Worm (Caenorhabditis elegans) whole organism, L3 larva: ENCODE measurements around the gene ZK418.2.

Experiments used
- R02D3.7 ChIP-seq: fragments of 150-350 bp; optimal IDR thresholded peaks from 2 replicates; lab custom pipeline; 2014; ENCODE audit warnings: missing biosample characterization, missing genetic modification characterization
- aly-2 ChIP-seq: fragments of 150-350 bp; optimal IDR thresholded peaks from 2 replicates; lab custom pipeline; 2014; ENCODE audit warnings: missing biosample characterization, missing genetic modification characterization
- ama-1 ChIP-seq: fragments of 150-350 bp; optimal IDR thresholded peaks from 2 replicates; lab custom pipeline; 2018
- egl-27 ChIP-seq: sonication (generic microtip); optimal IDR thresholded peaks from 4 replicates; lab custom pipeline; 2017; ENCODE audit warnings: missing biosample characterization, missing genetic modification reagents, missing genetic modification characterization
- egl-5 ChIP-seq: fragments of 150-350 bp; optimal IDR thresholded peaks from 2 replicates; lab custom pipeline; 2017; ENCODE audit warnings: missing biosample characterization, missing genetic modification reagents, missing genetic modification characterization, inconsistent platforms
- elt-2 ChIP-seq: sonication (generic microtip); optimal IDR thresholded peaks from 2 replicates; lab custom pipeline; 2016; ENCODE audit warnings: missing genetic modification reagents, mild to moderate bottlenecking, missing genetic modification characterization, missing compliant biosample characterization
- elt-3 ChIP-seq, 3 experiments: fragments of 150-350 bp in 1 of 3; sonication (generic microtip) in 2 of 3; optimal IDR thresholded peaks; 2 replicates in 2 of 3; 4 replicates in 1 of 3; lab custom pipeline; 2014 to 2017; ENCODE audit warnings: missing biosample characterization in 3 of 3, missing genetic modification characterization in 3 of 3
- fkh-10 ChIP-seq: sonication (generic microtip); optimal IDR thresholded peaks from 2 replicates; lab custom pipeline; 2017; ENCODE audit warnings: missing biosample characterization, missing genetic modification reagents, missing genetic modification characterization
- lin-39 ChIP-seq: fragments of 150-350 bp; optimal IDR thresholded peaks from 2 replicates; lab custom pipeline; 2018; ENCODE audit warnings: missing biosample characterization, missing genetic modification reagents, missing genetic modification characterization
- nfya-1 ChIP-seq: sonication (generic microtip); optimal IDR thresholded peaks from 2 replicates; lab custom pipeline; 2017; ENCODE audit warnings: missing genetic modification characterization, mild to moderate bottlenecking, missing compliant biosample characterization, antibody characterized with exemption, moderate library complexity; ENCODE audit not compliant: insufficient read depth
- nhr-237 ChIP-seq: fragments of 150-350 bp; optimal IDR thresholded peaks from 2 replicates; lab custom pipeline; 2014; ENCODE audit warnings: missing biosample characterization, missing genetic modification characterization
- pqm-1 ChIP-seq: fragments of 150-350 bp; optimal IDR thresholded peaks from 2 replicates; lab custom pipeline; 2017; ENCODE audit warnings: missing biosample characterization, missing genetic modification characterization, inconsistent platforms
- zag-1 ChIP-seq: fragments of 150-350 bp; optimal IDR thresholded peaks from 2 replicates; lab custom pipeline; 2014; ENCODE audit warnings: missing biosample characterization, missing genetic modification characterization
- ztf-11 ChIP-seq: fragments of 150-350 bp; optimal IDR thresholded peaks from 2 replicates; lab custom pipeline; 2014; ENCODE audit warnings: missing biosample characterization, missing genetic modification characterization

DNA sequence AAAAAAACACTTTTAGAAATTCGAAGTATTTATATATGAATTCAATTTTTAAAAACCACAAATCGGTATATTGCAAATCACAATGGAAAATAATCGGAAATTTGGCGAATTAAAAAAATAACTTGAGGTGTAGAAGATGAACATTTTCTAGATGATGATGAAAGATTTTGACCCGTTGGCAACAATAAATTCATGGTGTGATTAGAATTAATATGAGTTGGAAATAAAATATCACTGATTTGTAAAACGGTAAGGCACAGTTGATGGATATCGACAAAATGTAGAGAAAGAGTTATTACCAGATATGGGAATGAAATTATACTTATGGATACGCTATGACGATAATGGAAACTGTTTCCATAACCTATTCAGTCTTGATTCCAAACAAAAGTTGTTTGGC lies 21.1 kb downstream of the ZK418.2 start:
- no peak for TF ChIP-seq nhr-237
- TF ChIP-seq ztf-11 (tag; lab: Kevin White, UChicago): no peak
- no peak for TF ChIP-seq R02D3.7 (tag; lab: Kevin White, UChicago)
- TF ChIP-seq nfya-1 (tag; lab: Kevin White, UChicago): no peak
- no peak for TF ChIP-seq aly-2 (tag; lab: Kevin White, UChicago)
- TF ChIP-seq elt-2 (tag; lab: Kevin White, UChicago): no peak
- no peak for TF ChIP-seq ama-1 (lab: Kevin White, UChicago)
- no peak for TF ChIP-seq elt-3 (tag; optimal IDR thresholded peaks at IDR 0.05; lab: Kevin White, UChicago)
- no peak for TF ChIP-seq zag-1 (tag; lab: Kevin White, UChicago)
- no peak for TF ChIP-seq pqm-1 (tag; lab: Kevin White, UChicago)
- no peak for TF ChIP-seq egl-5 (tag; lab: Kevin White, UChicago)
- TF ChIP-seq lin-39 (tag; lab: Kevin White, UChicago): no peak
- TF ChIP-seq egl-27 (tag; lab: Kevin White, UChicago): no peak
- no peak for TF ChIP-seq fkh-10
